Worm (Caenorhabditis elegans) whole organism, L1 larva: ENCODE results near the gene kgb-2.

Experiments
- fos-1 ChIP-seq: fragments of 150-350 bp; optimal IDR thresholded peaks from 2 replicates; lab custom pipeline; 2014; ENCODE audit warnings: missing biosample characterization, missing genetic modification characterization
- hlh-17 ChIP-seq: fragments of 200-800 bp; sonication (Bioruptor generic); optimal IDR thresholded peaks from 2 replicates; lab custom pipeline; 2018; ENCODE audit warnings: missing genetic modification characterization, mild to moderate bottlenecking, missing compliant biosample characterization, moderate library complexity, borderline replicate concordance
- lin-39 ChIP-seq: fragments of 150-350 bp; optimal IDR thresholded peaks from 2 replicates; lab custom pipeline; 2014; ENCODE audit warnings: missing biosample characterization, missing genetic modification reagents, missing genetic modification characterization
- nhr-11 ChIP-seq: fragments of 150-350 bp; optimal IDR thresholded peaks from 2 replicates; lab custom pipeline; 2014; ENCODE audit warnings: missing biosample characterization, missing genetic modification characterization
- nhr-28 ChIP-seq: fragments of 150-350 bp; optimal IDR thresholded peaks from 2 replicates; lab custom pipeline; 2014; ENCODE audit warnings: missing biosample characterization, missing genetic modification characterization
- skn-1 ChIP-seq: fragments of 150-350 bp; optimal IDR thresholded peaks from 2 replicates; lab custom pipeline; 2014; ENCODE audit warnings: missing biosample characterization, missing genetic modification characterization
- snpc-4 ChIP-seq: fragments of 150-350 bp; optimal IDR thresholded peaks from 2 replicates; lab custom pipeline; 2014; ENCODE audit warnings: missing biosample characterization, missing genetic modification characterization
- snu-23 ChIP-seq: sonication (generic microtip); optimal IDR thresholded peaks from 2 replicates; lab custom pipeline; 2016; ENCODE audit warnings: missing genetic modification characterization, missing compliant biosample characterization
- unc-130 ChIP-seq: fragments of 150-350 bp; optimal IDR thresholded peaks from 2 replicates; lab custom pipeline; 2017; ENCODE audit warnings: missing biosample characterization, missing genetic modification characterization, inconsistent platforms
- ztf-11 ChIP-seq, 2 experiments: sonication (generic microtip); optimal IDR thresholded peaks; 2 replicates each; lab custom pipeline; 2016 to 2017; ENCODE audit warnings: missing genetic modification characterization in 2 of 2, missing biosample characterization in 1 of 2, missing compliant biosample characterization in 1 of 2

ce11 chrIV:3654823-3655222 lies 48.2 kb downstream of the kgb-2 start:
- TF ChIP-seq snu-23 (GFP tag; lab: Kevin White, UChicago) (no peak), hlh-17 (GFP tag; lab: Kevin White, UChicago) (no peak), fos-1 (no peak), unc-130 (no peak), ztf-11 (tag; optimal IDR thresholded peaks at IDR 0.05; lab: Kevin White, UChicago) (no peak), nhr-11 (tag; lab: Kevin White, UChicago) (no peak), snpc-4 (tag; lab: Kevin White, UChicago) (no peak), nhr-28 (tag; lab: Kevin White, UChicago) (no peak), skn-1 (tag; lab: Kevin White, UChicago) (no peak), lin-39 (no peak)
